Worm (Caenorhabditis elegans) whole organism, L1 larva: ENCODE results near the gene srx-20.

Source experiments
- C16A3.4 ChIP-seq: fragments of 150-350 bp; optimal IDR thresholded peaks from 2 replicates; lab custom pipeline; 2014; ENCODE audit warnings: missing biosample characterization, missing genetic modification characterization
- ama-1 ChIP-seq: fragments of 150-350 bp; optimal IDR thresholded peaks from 2 replicates; lab custom pipeline; 2014
- blmp-1 ChIP-seq: fragments of 150-350 bp; optimal IDR thresholded peaks from 2 replicates; lab custom pipeline; 2014; ENCODE audit warnings: missing biosample characterization, missing genetic modification characterization
- ces-1 ChIP-seq: fragments of 150-350 bp; optimal IDR thresholded peaks from 2 replicates; lab custom pipeline; 2014; ENCODE audit warnings: missing biosample characterization, missing genetic modification reagents, missing genetic modification characterization
- elt-2 ChIP-seq: sonication (generic microtip); optimal IDR thresholded peaks from 2 replicates; lab custom pipeline; 2016; ENCODE audit warnings: missing genetic modification characterization, mild to moderate bottlenecking, inconsistent platforms, missing compliant biosample characterization, missing genetic modification reagents
- fkh-8 ChIP-seq: sonication (generic microtip); optimal IDR thresholded peaks from 2 replicates; lab custom pipeline; 2016; ENCODE audit warnings: mild to moderate bottlenecking, missing genetic modification characterization, missing compliant biosample characterization
- lin-13 ChIP-seq: fragments of 150-350 bp; optimal IDR thresholded peaks from 2 replicates; lab custom pipeline; 2014; ENCODE audit warnings: missing biosample characterization, missing genetic modification reagents, missing genetic modification characterization
- lsy-2 ChIP-seq, 2 experiments: fragments of 150-350 bp; optimal IDR thresholded peaks; 2 replicates each; lab custom pipeline; 2014; ENCODE audit warnings: missing biosample characterization in 2 of 2, missing genetic modification characterization in 2 of 2
- nhr-237 ChIP-seq: fragments of 150-350 bp; optimal IDR thresholded peaks from 2 replicates; lab custom pipeline; 2014; ENCODE audit warnings: missing biosample characterization, missing genetic modification characterization
- rnt-1 ChIP-seq: sonication (generic microtip); optimal IDR thresholded peaks from 2 replicates; lab custom pipeline; 2016; ENCODE audit warnings: mild to moderate bottlenecking, missing genetic modification characterization, moderate library complexity, missing compliant biosample characterization
- unc-130 ChIP-seq: fragments of 150-350 bp; optimal IDR thresholded peaks from 2 replicates; lab custom pipeline; 2017; ENCODE audit warnings: missing biosample characterization, missing genetic modification characterization, inconsistent platforms
- unc-62 ChIP-seq: fragments of 150-350 bp; optimal IDR thresholded peaks from 2 replicates; lab custom pipeline; 2014; ENCODE audit warnings: missing biosample characterization, missing genetic modification reagents, missing genetic modification characterization

- no peak for TF ChIP-seq nhr-237 (tag; lab: Kevin White, UChicago)
- TF ChIP-seq unc-130 (tag; lab: Kevin White, UChicago) = no peak
- TF ChIP-seq lin-13 = no peak
- TF ChIP-seq rnt-1 (tag; lab: Kevin White, UChicago) = peak; percentile 75
- no peak for TF ChIP-seq C16A3.4 (tag; lab: Kevin White, UChicago)
- TF ChIP-seq ama-1 (lab: Kevin White, UChicago) = no peak
- TF ChIP-seq elt-2 (tag; lab: Kevin White, UChicago) = no peak
- TF ChIP-seq unc-62 (GFP tag; lab: Kevin White, UChicago) = no peak
- no peak for TF ChIP-seq ces-1 (GFP tag; lab: Kevin White, UChicago)
- peak; percentile 59 for TF ChIP-seq fkh-8 (tag; lab: Kevin White, UChicago)
- peak; percentile 48 to 68 for TF ChIP-seq lsy-2 (tag; optimal IDR thresholded peaks at IDR 0.05; lab: Kevin White, UChicago)
- TF ChIP-seq blmp-1 (tag; lab: Kevin White, UChicago) = no peak
Observed at ce11 chrIV:6881183-6881582, 13.3 kb downstream of the srx-20 start.
